Worm (Caenorhabditis elegans) whole organism, L4 larva: ENCODE measurements around the gene T02C1.1.

Experiments used
- F10B5.3 ChIP-seq: sonication (generic microtip); optimal IDR thresholded peaks from 2 replicates; lab custom pipeline; 2016; ENCODE audit warnings: mild to moderate bottlenecking, missing genetic modification characterization, missing compliant biosample characterization
- F44E2.7 ChIP-seq: fragments of 200-800 bp; sonication (Bioruptor generic); IDR thresholded peaks from 2 replicates; pipeline ENCODE4 v2.1.2; 2022; ENCODE audit warnings: missing genetic modification characterization, missing compliant biosample characterization
- F49E8.2 ChIP-seq: sonication (generic microtip); optimal IDR thresholded peaks from 2 replicates; lab custom pipeline; 2016; ENCODE audit warnings: missing compliant biosample characterization, mild to moderate bottlenecking, missing genetic modification characterization, borderline replicate concordance
- Y105C5A.15 ChIP-seq: fragments of 200-800 bp; sonication (Bioruptor generic); IDR thresholded peaks from 2 replicates; pipeline ENCODE4 v1.3.6; 2022; ENCODE audit warnings: missing genetic modification characterization, missing compliant biosample characterization
- Y48G9A.11 ChIP-seq: fragments of 200-800 bp; sonication (Bioruptor generic); IDR thresholded peaks from 2 replicates; pipeline ENCODE4 v1.3.6; 2022; ENCODE audit warnings: missing genetic modification reagents, missing genetic modification characterization, missing compliant biosample characterization
- Y75B8A.6 ChIP-seq: fragments of 200-800 bp; sonication (Bioruptor generic); IDR thresholded peaks from 2 replicates; pipeline ENCODE4 v1.3.6; 2022; ENCODE audit warnings: missing genetic modification reagents, missing genetic modification characterization, missing compliant biosample characterization
- ZK337.2 ChIP-seq: fragments of 200-800 bp; sonication (Bioruptor generic); IDR thresholded peaks from 2 replicates; pipeline ENCODE4 v1.3.6; 2022; ENCODE audit warnings: missing genetic modification reagents, missing genetic modification characterization, missing compliant biosample characterization
- aha-1 ChIP-seq: fragments of 150-350 bp; peaks from one replicate; lab custom pipeline; 2014; ENCODE audit warnings: missing biosample characterization, missing genetic modification characterization
- aly-2 ChIP-seq: sonication (generic microtip); optimal IDR thresholded peaks from 2 replicates; lab custom pipeline; 2018; ENCODE audit warnings: missing biosample characterization, missing genetic modification characterization
- ama-1 ChIP-seq: fragments of 150-350 bp; optimal IDR thresholded peaks from 2 replicates; lab custom pipeline; 2014; ENCODE audit warnings: inconsistent platforms, mixed read lengths
- arid-1 ChIP-seq: fragments of 200-800 bp; sonication (Bioruptor generic); conservative IDR thresholded peaks from 2 replicates; pipeline ENCODE4 v1.3.6; 2022; ENCODE audit warnings: missing genetic modification reagents, missing genetic modification characterization, missing compliant biosample characterization
- ceh-62 ChIP-seq: sonication (generic microtip); optimal IDR thresholded peaks from 2 replicates; lab custom pipeline; 2017; ENCODE audit warnings: missing biosample characterization, missing genetic modification characterization
- ceh-82 ChIP-seq: sonication (generic microtip); optimal IDR thresholded peaks from 2 replicates; lab custom pipeline; 2017; ENCODE audit warnings: missing biosample characterization, missing genetic modification characterization
- cey-2 ChIP-seq: sonication (generic microtip); optimal IDR thresholded peaks from 3 replicates; lab custom pipeline; 2017; ENCODE audit warnings: missing genetic modification characterization, mild to moderate bottlenecking, missing compliant biosample characterization, antibody characterized with exemption, borderline replicate concordance; ENCODE audit not compliant: insufficient read depth
- ctbp-1 ChIP-seq: fragments of 200-800 bp; sonication (Bioruptor generic); IDR thresholded peaks from 2 replicates; pipeline ENCODE4 v1.3.6; 2022; ENCODE audit warnings: missing genetic modification reagents, missing genetic modification characterization, missing compliant biosample characterization
- daf-12 ChIP-seq: fragments of 150-350 bp; optimal IDR thresholded peaks from 2 replicates; lab custom pipeline; 2014; ENCODE audit warnings: missing biosample characterization, missing genetic modification reagents, missing genetic modification characterization
- daf-16 ChIP-seq, 3 experiments: sonication (generic microtip); optimal IDR thresholded peaks; 2 replicates each; lab custom pipeline; 2016 to 2017; ENCODE audit warnings: missing genetic modification characterization in 3 of 3, missing genetic modification reagents in 3 of 3, mild to moderate bottlenecking in 2 of 3, missing compliant biosample characterization in 2 of 3, missing biosample characterization in 1 of 3, moderate library complexity in 1 of 3
- daf-19 ChIP-seq: fragments of 200-800 bp; sonication (Bioruptor generic); conservative IDR thresholded peaks from 2 replicates; pipeline ENCODE4 v1.3.6; 2022; ENCODE audit warnings: missing genetic modification characterization, missing compliant biosample characterization
- dmd-6 ChIP-seq: fragments of 200-800 bp; sonication (Bioruptor generic); IDR thresholded peaks from 2 replicates; pipeline ENCODE4 v1.3.6; 2022; ENCODE audit warnings: missing genetic modification reagents, missing genetic modification characterization, missing compliant biosample characterization
- dmd-9 ChIP-seq: fragments of 200-800 bp; sonication (Bioruptor generic); IDR thresholded peaks from 2 replicates; pipeline ENCODE4 v1.3.6; 2022; ENCODE audit warnings: missing genetic modification reagents, missing genetic modification characterization, missing compliant biosample characterization
- dve-1 ChIP-seq: sonication (generic microtip); optimal IDR thresholded peaks from 2 replicates; lab custom pipeline; 2017; ENCODE audit warnings: antibody characterized with exemption, mild to moderate bottlenecking, missing genetic modification characterization, missing compliant biosample characterization; ENCODE audit not compliant: insufficient read depth
- gei-8 ChIP-seq: fragments of 200-800 bp; sonication (Bioruptor generic); optimal IDR thresholded peaks from 2 replicates; lab custom pipeline; 2018; ENCODE audit warnings: mild to moderate bottlenecking, missing genetic modification characterization, missing compliant biosample characterization
- hlh-11 ChIP-seq: fragments of 200-800 bp; sonication (Bioruptor generic); optimal IDR thresholded peaks from 2 replicates; lab custom pipeline; 2018; ENCODE audit warnings: mild to moderate bottlenecking, missing genetic modification characterization, missing compliant biosample characterization
- lin-13 ChIP-seq: fragments of 150-350 bp; optimal IDR thresholded peaks from 2 replicates; lab custom pipeline; 2014; ENCODE audit warnings: missing biosample characterization, missing genetic modification reagents, missing genetic modification characterization
- madf-5 ChIP-seq, 2 experiments: fragments of 200-800 bp; sonication (Bioruptor generic); IDR thresholded peaks; 2 replicates each; pipeline ENCODE4 v1.3.6; 2022; ENCODE audit warnings: missing compliant biosample characterization in 2 of 2, missing genetic modification characterization in 2 of 2
- madf-9 ChIP-seq: fragments of 200-800 bp; sonication (Bioruptor generic); conservative IDR thresholded peaks from 2 replicates; pipeline ENCODE4 v1.3.6; 2022; ENCODE audit warnings: missing genetic modification reagents, missing genetic modification characterization, missing compliant biosample characterization
- mdl-1 ChIP-seq, 2 experiments: fragments of 150-350 bp in 1 of 2; sonication (generic microtip) in 1 of 2; optimal IDR thresholded peaks; 2 replicates each; lab custom pipeline; 2014 to 2017; ENCODE audit warnings: missing biosample characterization in 2 of 2, missing genetic modification characterization in 2 of 2
- mdt-29 ChIP-seq: fragments of 200-800 bp; sonication (Bioruptor generic); IDR thresholded peaks from 2 replicates; pipeline ENCODE4 v1.3.6; 2022; ENCODE audit warnings: missing genetic modification reagents, missing genetic modification characterization, missing compliant biosample characterization
- mep-1 ChIP-seq: fragments of 150-350 bp; sonication (generic microtip); optimal IDR thresholded peaks from 3 replicates; lab custom pipeline; 2014; ENCODE audit warnings: missing biosample characterization, missing genetic modification characterization
- mxl-3 ChIP-seq: fragments of 200-800 bp; sonication (Bioruptor generic); optimal IDR thresholded peaks from 2 replicates; lab custom pipeline; 2018; ENCODE audit warnings: mild to moderate bottlenecking, missing genetic modification characterization, missing compliant biosample characterization
- nhr-102 ChIP-seq: sonication (generic microtip); optimal IDR thresholded peaks from 2 replicates; lab custom pipeline; 2016; ENCODE audit warnings: mild to moderate bottlenecking, missing genetic modification characterization, moderate library complexity, missing compliant biosample characterization
- nhr-11 ChIP-seq: fragments of 150-350 bp; optimal IDR thresholded peaks from 2 replicates; lab custom pipeline; 2014; ENCODE audit warnings: missing biosample characterization, missing genetic modification characterization
- nhr-25 ChIP-seq: sonication (generic microtip); optimal IDR thresholded peaks from 2 replicates; lab custom pipeline; 2017; ENCODE audit warnings: missing genetic modification characterization, mild to moderate bottlenecking, missing compliant biosample characterization, antibody characterized with exemption, moderate library complexity, borderline replicate concordance; ENCODE audit not compliant: insufficient read depth
- nhr-28 ChIP-seq: fragments of 150-350 bp; optimal IDR thresholded peaks from 2 replicates; lab custom pipeline; 2014; ENCODE audit warnings: missing biosample characterization, missing genetic modification characterization
- nhr-42 ChIP-seq: fragments of 200-800 bp; sonication (Bioruptor generic); IDR thresholded peaks from 2 replicates; pipeline ENCODE4 v1.3.6; 2022; ENCODE audit warnings: missing genetic modification characterization, missing compliant biosample characterization
- nhr-76 ChIP-seq: fragments of 150-350 bp; optimal IDR thresholded peaks from 2 replicates; lab custom pipeline; 2014; ENCODE audit warnings: missing biosample characterization, missing genetic modification characterization
- pha-4 ChIP-seq, 2 experiments: fragments of 150-350 bp in 1 of 2; fragments of 200-800 bp in 1 of 2; sonication (Bioruptor generic) in 1 of 2; IDR thresholded peaks in 1 of 2; optimal IDR thresholded peaks in 1 of 2; 2 replicates each; pipeline versions ENCODE4 v1.3.6 to Lab custom; 2014 to 2022; ENCODE audit warnings: missing genetic modification characterization in 2 of 2, missing genetic modification reagents in 2 of 2, missing biosample characterization in 1 of 2, missing compliant biosample characterization in 1 of 2
- pqm-1 ChIP-seq: sonication (generic microtip); optimal IDR thresholded peaks from 2 replicates; lab custom pipeline; 2017; ENCODE audit warnings: missing biosample characterization, missing genetic modification characterization
- saeg-2 ChIP-seq: fragments of 200-800 bp; sonication (Bioruptor generic); IDR thresholded peaks from 2 replicates; pipeline ENCODE4 v1.3.6; 2022; ENCODE audit warnings: missing genetic modification reagents, missing genetic modification characterization, missing compliant biosample characterization
- sdz-12 ChIP-seq: fragments of 200-800 bp; sonication (Bioruptor generic); optimal IDR thresholded peaks from 2 replicates; lab custom pipeline; 2018; ENCODE audit warnings: mild to moderate bottlenecking, missing genetic modification characterization, missing compliant biosample characterization
- snpc-1.2 ChIP-seq: fragments of 200-800 bp; sonication (Bioruptor generic); IDR thresholded peaks from 2 replicates; pipeline ENCODE4 v1.3.6; 2022; ENCODE audit warnings: missing genetic modification reagents, missing genetic modification characterization, missing compliant biosample characterization
- spr-3 ChIP-seq: fragments of 200-800 bp; sonication (Bioruptor generic); optimal IDR thresholded peaks from 2 replicates; lab custom pipeline; 2018; ENCODE audit warnings: mild to moderate bottlenecking, missing genetic modification characterization, missing compliant biosample characterization
- unc-39 ChIP-seq: sonication (generic microtip); optimal IDR thresholded peaks from 2 replicates; lab custom pipeline; 2017; ENCODE audit warnings: missing biosample characterization, missing genetic modification characterization
- zag-1 ChIP-seq: fragments of 150-350 bp; optimal IDR thresholded peaks from 2 replicates; lab custom pipeline; 2014; ENCODE audit warnings: missing biosample characterization, missing genetic modification characterization
- zip-11 ChIP-seq: fragments of 200-800 bp; sonication (Bioruptor generic); IDR thresholded peaks from 2 replicates; pipeline ENCODE4 v1.3.6; 2022; ENCODE audit warnings: missing genetic modification characterization, missing compliant biosample characterization
- zip-2 ChIP-seq: fragments of 150-350 bp; optimal IDR thresholded peaks from 2 replicates; lab custom pipeline; 2014; ENCODE audit warnings: missing biosample characterization, missing genetic modification characterization
- ztf-7 ChIP-seq: fragments of 150-350 bp; optimal IDR thresholded peaks from 2 replicates; lab custom pipeline; 2014; ENCODE audit warnings: missing biosample characterization, missing genetic modification characterization

T02C1.1 gene

DNA sequence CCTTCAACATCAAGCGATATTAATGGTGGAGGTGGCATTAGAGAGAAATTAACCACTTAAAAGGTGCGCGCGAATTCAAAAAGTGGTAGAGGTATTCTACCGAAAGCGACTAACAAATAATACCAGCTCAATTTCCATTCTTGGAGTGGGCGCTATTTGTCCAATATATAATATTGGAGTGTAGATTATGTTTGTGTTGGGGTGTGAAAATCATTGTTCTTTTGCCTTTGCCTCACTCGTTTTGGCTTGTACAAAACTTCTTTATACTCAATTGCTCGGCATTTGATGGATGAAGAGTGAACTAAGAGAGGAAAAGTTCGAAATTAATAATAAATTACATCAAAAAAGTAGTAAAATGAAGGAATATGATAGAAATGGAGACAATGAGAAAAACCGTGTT lies 16.2 kb upstream of the T02C1.1 start, which contains the start of gene T23G5.3:
TSS of gene T23G5.3 (minus strand) at position 101 of the 400 bp plus-strand sequence.
- no peak for TF ChIP-seq snpc-1.2 (GFP tag; lab: Robert Waterston, UW)
- peak; percentile 56 for TF ChIP-seq aha-1

DNA sequence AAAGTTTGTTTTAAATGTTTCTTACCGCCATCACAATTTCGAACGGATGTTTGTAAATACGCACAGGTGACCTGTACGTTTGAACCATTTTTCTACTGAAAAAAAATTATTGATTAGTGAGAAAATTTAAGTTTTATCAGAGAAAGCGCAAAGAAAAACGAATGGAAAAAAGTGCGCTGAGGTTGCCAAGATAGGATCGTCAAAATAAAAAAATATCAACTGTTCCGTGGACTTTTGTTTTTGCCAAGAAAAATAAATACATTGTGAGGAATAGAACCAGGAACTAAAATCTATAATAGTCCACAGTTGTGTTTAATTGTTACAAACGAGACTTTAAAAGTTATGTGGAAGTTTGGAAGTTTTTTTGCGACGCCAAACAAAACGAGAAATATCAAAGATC lies 11.1 kb upstream of the T02C1.1 start, which contains the start of gene T23G5.2:
TSS of gene T23G5.2 (minus strand) at position 101 of the 400 bp plus-strand sequence.
- no peak for TF ChIP-seq saeg-2 (GFP tag; lab: Robert Waterston, UW)
- peak; percentile 57 for TF ChIP-seq aha-1

DNA sequence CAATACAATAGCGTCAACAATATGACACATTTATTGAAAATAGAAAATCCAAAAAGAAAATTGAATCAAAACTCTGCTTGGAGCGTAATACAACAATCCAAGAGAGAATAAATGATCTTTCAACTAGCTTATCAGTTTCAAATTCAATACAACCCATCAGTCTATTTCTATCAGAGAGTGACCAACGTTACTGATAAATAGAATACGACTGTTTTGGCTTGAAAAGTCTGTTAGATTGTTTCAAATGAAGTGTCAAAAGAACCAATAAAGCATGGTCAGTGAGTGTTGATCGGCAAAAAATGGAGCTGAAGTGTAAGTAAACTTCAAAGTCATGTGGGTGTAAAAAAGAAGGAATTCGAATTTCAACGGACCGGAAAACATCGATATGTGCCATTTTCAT lies 9.7 kb upstream of the T02C1.1 start:
- no peak for TF ChIP-seq daf-16 (GFP tag; optimal IDR thresholded peaks at IDR 0.05; lab: Kevin White, UChicago)
- peak; percentile 85 for TF ChIP-seq daf-16 (tag; optimal IDR thresholded peaks at IDR 0.05; lab: Kevin White, UChicago)
- TF ChIP-seq spr-3: no peak
- TF ChIP-seq ceh-82 (tag; lab: Kevin White, UChicago): no peak
- no peak for TF ChIP-seq nhr-76
- TF ChIP-seq ZK337.2 (GFP tag; lab: Robert Waterston, UW): no peak
- no peak for TF ChIP-seq ctbp-1
- TF ChIP-seq mdl-1 (tag; optimal IDR thresholded peaks at IDR 0.05; lab: Kevin White, UChicago): no peak
- TF ChIP-seq sdz-12 (GFP tag; lab: Kevin White, UChicago): no peak
- no peak for TF ChIP-seq arid-1
- peak; percentile 74 for TF ChIP-seq pqm-1 (tag; lab: Kevin White, UChicago)
- TF ChIP-seq hlh-11: peak; percentile 23
- TF ChIP-seq nhr-28 (tag; lab: Kevin White, UChicago): peak; percentile 40
- TF ChIP-seq Y105C5A.15 (GFP tag; lab: Robert Waterston, UW): no peak
- no peak for TF ChIP-seq cey-2 (tag; lab: Kevin White, UChicago)
- TF ChIP-seq Y75B8A.6: no peak
- no peak for TF ChIP-seq nhr-42 (GFP tag; lab: Robert Waterston, UW)
- TF ChIP-seq lin-13: no peak
- no peak for TF ChIP-seq gei-8 (GFP tag; lab: Kevin White, UChicago)
- no peak for TF ChIP-seq mdt-29
- no peak for TF ChIP-seq zip-11 (GFP tag; lab: Robert Waterston, UW)
- no peak for TF ChIP-seq madf-9
- no peak for TF ChIP-seq madf-5 (GFP tag; IDR thresholded peaks at IDR 0.05; lab: Robert Waterston, UW)
- TF ChIP-seq aly-2 (tag; lab: Kevin White, UChicago): no peak
- TF ChIP-seq mxl-3: no peak
- peak; percentile 5 for TF ChIP-seq dve-1 (tag; lab: Kevin White, UChicago)
- no peak; the same call in 1 of the 2 replicates for TF ChIP-seq dmd-6

DNA sequence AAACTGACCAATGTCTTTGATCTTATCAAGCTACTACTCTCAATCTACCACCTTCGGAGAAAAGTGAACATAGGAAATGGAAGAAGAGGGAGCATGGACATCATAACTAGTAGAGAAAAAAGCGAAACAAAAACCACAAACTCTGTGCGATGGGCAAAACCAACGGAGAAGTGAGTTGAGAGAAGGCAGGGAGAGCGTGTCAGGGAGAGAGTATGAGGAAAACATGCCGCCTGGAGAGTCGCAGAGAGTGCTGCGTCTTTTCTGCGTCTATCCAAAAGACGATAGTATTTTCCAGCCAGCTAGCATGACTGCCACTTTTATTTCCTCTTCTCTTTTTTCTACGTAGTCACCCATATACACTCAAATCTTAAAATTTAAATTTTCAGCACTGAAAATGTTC lies 7.3 kb upstream of the T02C1.1 start, which contains the start of gene saeg-2:
TSS of gene saeg-2 (plus strand) at position 381 of the 400 bp plus-strand sequence.
- TF ChIP-seq dve-1 (tag; lab: Kevin White, UChicago) (peak; percentile 60), daf-12 (tag; lab: Kevin White, UChicago) (no peak), mep-1 (peak; percentile 52), zag-1 (no peak), daf-19 (GFP tag; lab: Robert Waterston, UW) (no peak), nhr-25 (tag; lab: Kevin White, UChicago) (no peak), madf-5 (GFP tag; IDR thresholded peaks at IDR 0.05; lab: Robert Waterston, UW) (no peak), nhr-102 (tag; lab: Kevin White, UChicago) (no peak), unc-39 (tag; lab: Kevin White, UChicago) (no peak), F10B5.3 (no peak), pha-4 (GFP tag; IDR thresholded peaks at IDR 0.05; lab: Robert Waterston, UW) (no peak), pha-4 (tag; optimal IDR thresholded peaks at IDR 0.05; lab: Kevin White, UChicago) (peak; percentile 41), dmd-9 (GFP tag; lab: Robert Waterston, UW) (no peak), nhr-11 (tag; lab: Kevin White, UChicago) (no peak), F49E8.2 (tag; lab: Kevin White, UChicago) (no peak), ama-1 (lab: Kevin White, UChicago) (no peak), Y48G9A.11 (GFP tag; lab: Robert Waterston, UW) (no peak), F44E2.7 (GFP tag; lab: Robert Waterston, UW) (no peak), spr-3 (no peak), zip-2 (tag; lab: Kevin White, UChicago) (no peak), ztf-7 (peak; percentile 14), ceh-62 (tag; lab: Kevin White, UChicago) (no peak)
